Worm (Caenorhabditis elegans) whole organism, early embryonic: ENCODE data around the gene T24A6.16.

Source experiments
- B0310.2 ChIP-seq: sonication (generic microtip); optimal IDR thresholded peaks from 2 replicates; lab custom pipeline; 2016; ENCODE audit warnings: mild to moderate bottlenecking, missing genetic modification characterization, missing compliant biosample characterization
- F13C5.2 ChIP-seq: sonication (generic microtip); optimal IDR thresholded peaks from 2 replicates; lab custom pipeline; 2017; ENCODE audit warnings: mild to moderate bottlenecking, missing genetic modification characterization, inconsistent platforms, missing compliant biosample characterization
- aly-1 ChIP-seq: sonication (generic microtip); optimal IDR thresholded peaks from 2 replicates; lab custom pipeline; 2016; ENCODE audit warnings: missing genetic modification characterization, missing compliant biosample characterization
- ama-1 ChIP-seq: fragments of 150-350 bp; optimal IDR thresholded peaks from 2 replicates; lab custom pipeline; 2014
- ceh-13 ChIP-seq: fragments of 200-800 bp; sonication (Bioruptor generic); optimal IDR thresholded peaks from 2 replicates; lab custom pipeline; 2018; ENCODE audit warnings: mild to moderate bottlenecking, missing genetic modification characterization, missing compliant biosample characterization
- ceh-36 ChIP-seq: sonication (generic microtip); optimal IDR thresholded peaks from 2 replicates; lab custom pipeline; 2016; ENCODE audit warnings: missing genetic modification characterization, inconsistent platforms, missing compliant biosample characterization
- ets-7 ChIP-seq: sonication (generic microtip); optimal IDR thresholded peaks from 2 replicates; lab custom pipeline; 2016; ENCODE audit warnings: missing genotype, missing genetic modification characterization, missing compliant biosample characterization
- flt-1 ChIP-seq: fragments of 200-800 bp; sonication (Bioruptor generic); IDR thresholded peaks from 2 replicates; pipeline ENCODE4 v1.3.6; 2022; ENCODE audit warnings: missing genetic modification characterization, missing compliant biosample characterization
- hmbx-1 ChIP-seq: sonication (generic microtip); optimal IDR thresholded peaks from 2 replicates; lab custom pipeline; 2016; ENCODE audit warnings: mild to moderate bottlenecking, missing genetic modification characterization, missing compliant biosample characterization
- hmg-4 ChIP-seq: fragments of 200-800 bp; sonication (Bioruptor generic); optimal IDR thresholded peaks from 2 replicates; lab custom pipeline; 2018; ENCODE audit warnings: mild to moderate bottlenecking, missing genetic modification characterization, missing compliant biosample characterization
- hnd-1 ChIP-seq: sonication (generic microtip); optimal IDR thresholded peaks from 2 replicates; lab custom pipeline; 2016; ENCODE audit warnings: missing genetic modification characterization, missing compliant biosample characterization
- pes-1 ChIP-seq: fragments of 200-800 bp; sonication (Bioruptor generic); IDR thresholded peaks from 2 replicates; pipeline ENCODE4 v1.3.6; 2022; ENCODE audit warnings: missing genetic modification reagents, missing genetic modification characterization, missing compliant biosample characterization
- scrt-1 ChIP-seq: fragments of 200-800 bp; sonication (Bioruptor generic); IDR thresholded peaks from 2 replicates; pipeline ENCODE4 v1.3.6; 2022; ENCODE audit warnings: missing genetic modification characterization, missing compliant biosample characterization
- sea-1 ChIP-seq: fragments of 200-800 bp; sonication (Bioruptor generic); conservative IDR thresholded peaks from 2 replicates; pipeline ENCODE4 v1.3.6; 2022; ENCODE audit warnings: missing genetic modification characterization, missing compliant biosample characterization
- tbx-11 ChIP-seq: fragments of 200-800 bp; sonication (Bioruptor generic); IDR thresholded peaks from 2 replicates; pipeline ENCODE4 v1.3.6; 2022; ENCODE audit warnings: missing genetic modification characterization, missing compliant biosample characterization
- tbx-37 ChIP-seq: fragments of 200-800 bp; sonication (Bioruptor generic); conservative IDR thresholded peaks from 2 replicates; pipeline ENCODE4 v1.3.6; 2022; ENCODE audit warnings: missing genetic modification reagents, missing genetic modification characterization, missing compliant biosample characterization
- tra-4 ChIP-seq: sonication (generic microtip); optimal IDR thresholded peaks from 2 replicates; lab custom pipeline; 2017; ENCODE audit warnings: missing genetic modification characterization, missing compliant biosample characterization

Gene T24A6.16

ce11 chrV:3594936-3595335 is 32.2 kb upstream of the T24A6.16 start, which contains the start of gene srh-213:
srh-213 (minus strand) TSS chrV:3595036.
- no peak for TF ChIP-seq aly-1 (tag; lab: Kevin White, UChicago)

- TF ChIP-seq sea-1 (GFP tag; lab: Robert Waterston, UW) (no peak), F13C5.2 (tag; lab: Kevin White, UChicago) (no peak), scrt-1 (no peak), tra-4 (tag; lab: Kevin White, UChicago) (no peak), B0310.2 (tag; lab: Kevin White, UChicago) (no peak), ceh-13 (GFP tag; lab: Kevin White, UChicago) (no peak), pes-1 (GFP tag; lab: Robert Waterston, UW) (no peak), ama-1 (lab: Kevin White, UChicago) (no peak), flt-1 (GFP tag; lab: Robert Waterston, UW) (no peak), aly-1 (tag; lab: Kevin White, UChicago) (no peak), tbx-37 (GFP tag; lab: Robert Waterston, UW) (no peak), hmbx-1 (no peak), hmg-4 (GFP tag; lab: Kevin White, UChicago) (no peak)
These were observed 29.4 kb upstream of the T24A6.16 start, which contains the start of gene T22F3.12 for ce11 chrV:3592099-3592498. T22F3.12 (minus strand) TSS chrV:3592199.

- 0 out of 2 replicates have a peak, but pooled peaks have one; percentile 23 for TF ChIP-seq pes-1 (GFP tag; lab: Robert Waterston, UW)
- no peak for TF ChIP-seq aly-1 (tag; lab: Kevin White, UChicago)
These were observed 25.5 kb upstream of the T24A6.16 start for ce11 chrV:3588223-3588622.

- TF ChIP-seq tra-4 (tag; lab: Kevin White, UChicago) = no peak
- TF ChIP-seq scrt-1 = peak; percentile 45; the same call in 1 of the 2 replicates
- peak; percentile 52 for TF ChIP-seq B0310.2 (tag; lab: Kevin White, UChicago)
- no peak for TF ChIP-seq ceh-13 (GFP tag; lab: Kevin White, UChicago)
- TF ChIP-seq ama-1 (lab: Kevin White, UChicago) = no peak
- TF ChIP-seq flt-1 (GFP tag; lab: Robert Waterston, UW) = no peak; the same call in 1 of the 2 replicates
- no peak for TF ChIP-seq tbx-37 (GFP tag; lab: Robert Waterston, UW)
- peak; percentile 84 for TF ChIP-seq pes-1 (GFP tag; lab: Robert Waterston, UW)
- TF ChIP-seq ets-7 (tag; lab: Kevin White, UChicago) = no peak
- peak; percentile 28 for TF ChIP-seq hnd-1 (tag; lab: Kevin White, UChicago)
- no peak for TF ChIP-seq hmbx-1
- TF ChIP-seq ceh-36 (tag; lab: Kevin White, UChicago) = peak; percentile 60
- TF ChIP-seq sea-1 (GFP tag; lab: Robert Waterston, UW) = peak; percentile 68; the same call in 1 of the 2 replicates
- TF ChIP-seq hmg-4 (GFP tag; lab: Kevin White, UChicago) = peak; percentile 61
- TF ChIP-seq F13C5.2 (tag; lab: Kevin White, UChicago) = peak; percentile 59
- no peak for TF ChIP-seq aly-1 (tag; lab: Kevin White, UChicago)
- TF ChIP-seq tbx-11 (GFP tag; lab: Robert Waterston, UW) = peak; percentile 55; the same call in 1 of the 2 replicates
These were observed 24.9 kb upstream of the T24A6.16 start for ce11 chrV:3587633-3588032.

- TF ChIP-seq ceh-13 (GFP tag; lab: Kevin White, UChicago) (no peak), hmg-4 (GFP tag; lab: Kevin White, UChicago) (peak; percentile 6)
These were observed 23.4 kb upstream of the T24A6.16 start, which contains the start of the genes rpl-11.1 and T22F3.2 for ce11 chrV:3586014-3586689. rpl-11.1 (minus strand) TSS chrV:3586064. T22F3.2 (plus strand) TSS chrV:3586639.

ce11 chrV:3585011-3585410 is 22.3 kb upstream of the T24A6.16 start:
- TF ChIP-seq hnd-1 (tag; lab: Kevin White, UChicago) = no peak
- no peak for TF ChIP-seq tra-4 (tag; lab: Kevin White, UChicago)
- no peak for TF ChIP-seq flt-1 (GFP tag; lab: Robert Waterston, UW)
- TF ChIP-seq aly-1 (tag; lab: Kevin White, UChicago) = no peak
- TF ChIP-seq tbx-37 (GFP tag; lab: Robert Waterston, UW) = no peak
- no peak for TF ChIP-seq ama-1 (lab: Kevin White, UChicago)
- no peak for TF ChIP-seq hmg-4 (GFP tag; lab: Kevin White, UChicago)
- no peak for TF ChIP-seq ceh-13 (GFP tag; lab: Kevin White, UChicago)
- TF ChIP-seq ets-7 (tag; lab: Kevin White, UChicago) = no peak
- no peak for TF ChIP-seq F13C5.2 (tag; lab: Kevin White, UChicago)

- no peak for TF ChIP-seq F13C5.2 (tag; lab: Kevin White, UChicago)
- TF ChIP-seq hmg-4 (GFP tag; lab: Kevin White, UChicago) = no peak
- no peak for TF ChIP-seq ceh-36 (tag; lab: Kevin White, UChicago)
- TF ChIP-seq ets-7 (tag; lab: Kevin White, UChicago) = no peak
- no peak for TF ChIP-seq ceh-13 (GFP tag; lab: Kevin White, UChicago)
- no peak for TF ChIP-seq sea-1 (GFP tag; lab: Robert Waterston, UW)
These were observed 20.9 kb upstream of the T24A6.16 start for ce11 chrV:3583622-3584021.

- TF ChIP-seq ets-7 (tag; lab: Kevin White, UChicago) (no peak), scrt-1 (no peak), B0310.2 (tag; lab: Kevin White, UChicago) (no peak), aly-1 (tag; lab: Kevin White, UChicago) (no peak), hmg-4 (GFP tag; lab: Kevin White, UChicago) (no peak), sea-1 (GFP tag; lab: Robert Waterston, UW) (no peak), tra-4 (tag; lab: Kevin White, UChicago) (no peak), ceh-36 (tag; lab: Kevin White, UChicago) (no peak), tbx-37 (GFP tag; lab: Robert Waterston, UW) (no peak), hmbx-1 (no peak), hnd-1 (tag; lab: Kevin White, UChicago) (no peak), ama-1 (lab: Kevin White, UChicago) (no peak), tbx-11 (GFP tag; lab: Robert Waterston, UW) (no peak), F13C5.2 (tag; lab: Kevin White, UChicago) (no peak), ceh-13 (GFP tag; lab: Kevin White, UChicago) (no peak)
These were observed 19.9 kb upstream of the T24A6.16 start for ce11 chrV:3582671-3583070.
